Fruit fly (Drosophila melanogaster) whole organism, pupa: ENCODE data around the gene CG8372.

Source experiments
- CG13204 ChIP-seq: fragments of 200-800 bp; sonication (Bioruptor generic); optimal IDR thresholded peaks from 2 replicates; lab custom pipeline; 2018; ENCODE audit warnings: missing biosample characterization, mild to moderate bottlenecking, missing genetic modification characterization, moderate library complexity
- CG17806 ChIP-seq: fragments of 200-800 bp; sonication (Bioruptor generic); optimal IDR thresholded peaks from 2 replicates; lab custom pipeline; 2018; ENCODE audit warnings: missing biosample characterization, mild to moderate bottlenecking, missing genetic modification characterization, moderate library complexity
- CG34367 ChIP-seq: fragments of 200-800 bp; sonication (Bioruptor generic); optimal IDR thresholded peaks from 2 replicates; lab custom pipeline; 2018; ENCODE audit warnings: missing biosample characterization, mild to moderate bottlenecking, missing genetic modification characterization
- CG4496 ChIP-seq: fragments of 200-800 bp; sonication (Bioruptor generic); IDR thresholded peaks from 3 replicates; pipeline ENCODE4 v1.3.6; 2022; ENCODE audit warnings: missing biosample characterization, missing genetic modification characterization
- CG8301 ChIP-seq: fragments of 200-800 bp; sonication (Bioruptor generic); optimal IDR thresholded peaks from 2 replicates; lab custom pipeline; 2018; ENCODE audit warnings: missing biosample characterization, mild to moderate bottlenecking, missing genetic modification characterization
- CG9948 ChIP-seq: fragments of 200-800 bp; sonication (Bioruptor generic); optimal IDR thresholded peaks from 2 replicates; lab custom pipeline; 2018; ENCODE audit warnings: missing biosample characterization, mild to moderate bottlenecking, missing genetic modification characterization, moderate library complexity
- D1 ChIP-seq: fragments of 200-800 bp; sonication (Bioruptor generic); optimal IDR thresholded peaks from 2 replicates; lab custom pipeline; 2018; ENCODE audit warnings: missing biosample characterization, mild to moderate bottlenecking, missing genetic modification characterization, moderate library complexity
- EcR ChIP-seq: fragments of 200-800 bp; sonication (Bioruptor generic); optimal IDR thresholded peaks from 3 replicates; lab custom pipeline; 2019; ENCODE audit warnings: missing biosample characterization, missing genetic modification characterization, mild to moderate bottlenecking, moderate library complexity, missing genetic modification reagents
- Pif1B ChIP-seq: fragments of 200-800 bp; sonication (Bioruptor generic); optimal IDR thresholded peaks from 3 replicates; lab custom pipeline; 2016; ENCODE audit warnings: missing biosample characterization, missing genetic modification characterization
- Snoo ChIP-seq: fragments of 200-800 bp; sonication (Bioruptor generic); optimal IDR thresholded peaks from 3 replicates; lab custom pipeline; 2017; ENCODE audit warnings: missing biosample characterization, mild to moderate bottlenecking, missing genetic modification characterization, inconsistent platforms
- gl ChIP-seq: fragments of 200-800 bp; sonication (Bioruptor generic); optimal IDR thresholded peaks from 2 replicates; lab custom pipeline; 2018; ENCODE audit warnings: missing biosample characterization, mild to moderate bottlenecking, missing genetic modification characterization
- rn ChIP-seq: fragments of 200-800 bp; sonication (Bioruptor generic); IDR thresholded peaks from 2 replicates; pipeline ENCODE4 v1.3.6; 2022; ENCODE audit warnings: missing biosample characterization, missing genetic modification characterization

DNA sequence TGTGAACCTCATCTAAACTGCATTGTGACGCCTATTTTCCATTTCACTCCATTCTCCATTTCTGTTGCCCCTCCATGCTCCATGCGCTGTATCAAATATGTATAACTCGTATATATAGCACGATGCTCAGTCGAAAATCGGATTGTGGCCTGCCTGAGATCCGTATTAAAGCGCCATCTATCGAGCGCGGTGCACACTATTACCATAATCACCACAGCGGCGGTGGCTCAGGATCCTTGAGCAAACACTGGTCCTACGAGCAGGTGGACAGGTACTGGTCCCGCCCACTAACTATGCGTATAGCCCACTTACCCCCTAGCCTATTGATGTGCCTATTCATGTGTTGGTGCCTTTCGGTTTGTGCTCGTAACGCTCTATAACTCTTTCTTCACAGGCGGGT lies 27.7 kb downstream of the CG8372 start:
- TF ChIP-seq CG4496 (no peak), Snoo (tag; lab: Kevin White, UChicago) (no peak), CG9948 (tag; lab: Kevin White, UChicago) (no peak), CG34367 (no peak), CG8301 (tag; lab: Kevin White, UChicago) (no peak), EcR (GFP tag; lab: Kevin White, UChicago) (no peak), CG17806 (tag; lab: Kevin White, UChicago) (no peak), Pif1B (GFP tag; lab: Kevin White, UChicago) (no peak), rn (no peak), CG13204 (no peak), D1 (tag; lab: Kevin White, UChicago) (no peak), gl (tag; lab: Kevin White, UChicago) (no peak)
